Worm (Caenorhabditis elegans) whole organism, L2 larva: ENCODE data around the gene F52G3.1.

Source experiments
- aly-2 ChIP-seq: fragments of 150-350 bp; optimal IDR thresholded peaks from 2 replicates; lab custom pipeline; 2014; ENCODE audit warnings: missing biosample characterization, missing genetic modification characterization
- crh-2 ChIP-seq: sonication (generic microtip); optimal IDR thresholded peaks from 2 replicates; lab custom pipeline; 2017; ENCODE audit warnings: missing biosample characterization, missing genetic modification characterization
- elt-3 ChIP-seq: sonication (generic microtip); optimal IDR thresholded peaks from 2 replicates; lab custom pipeline; 2017; ENCODE audit warnings: missing biosample characterization, missing genetic modification characterization
- fos-1 ChIP-seq: fragments of 150-350 bp; optimal IDR thresholded peaks from 2 replicates; lab custom pipeline; 2014; ENCODE audit warnings: missing biosample characterization, missing genetic modification characterization
- lin-39 ChIP-seq: fragments of 150-350 bp; optimal IDR thresholded peaks from 2 replicates; lab custom pipeline; 2014; ENCODE audit warnings: missing biosample characterization, missing genetic modification reagents, missing genetic modification characterization
- mab-5 ChIP-seq: fragments of 150-350 bp; optimal IDR thresholded peaks from 2 replicates; lab custom pipeline; 2014; ENCODE audit warnings: missing biosample characterization, missing genetic modification characterization
- mdl-1 ChIP-seq, 2 experiments: fragments of 150-350 bp in 1 of 2; sonication (generic microtip) in 1 of 2; optimal IDR thresholded peaks; 2 replicates each; lab custom pipeline; 2017; ENCODE audit warnings: missing biosample characterization in 2 of 2, missing genetic modification characterization in 2 of 2
- nhr-11 ChIP-seq: fragments of 150-350 bp; optimal IDR thresholded peaks from 2 replicates; lab custom pipeline; 2014; ENCODE audit warnings: missing biosample characterization, missing genetic modification characterization
- skn-1 ChIP-seq: sonication (generic microtip); optimal IDR thresholded peaks from 2 replicates; lab custom pipeline; 2017; ENCODE audit warnings: missing biosample characterization, missing genetic modification characterization
- snpc-4 ChIP-seq: fragments of 150-350 bp; optimal IDR thresholded peaks from 2 replicates; lab custom pipeline; 2014; ENCODE audit warnings: missing biosample characterization, missing genetic modification characterization
- unc-62 ChIP-seq: fragments of 150-350 bp; optimal IDR thresholded peaks from 2 replicates; lab custom pipeline; 2014; ENCODE audit warnings: missing biosample characterization, missing genetic modification reagents, missing genetic modification characterization
- zag-1 ChIP-seq: fragments of 150-350 bp; optimal IDR thresholded peaks from 2 replicates; lab custom pipeline; 2014; ENCODE audit warnings: missing biosample characterization, missing genetic modification characterization

DNA sequence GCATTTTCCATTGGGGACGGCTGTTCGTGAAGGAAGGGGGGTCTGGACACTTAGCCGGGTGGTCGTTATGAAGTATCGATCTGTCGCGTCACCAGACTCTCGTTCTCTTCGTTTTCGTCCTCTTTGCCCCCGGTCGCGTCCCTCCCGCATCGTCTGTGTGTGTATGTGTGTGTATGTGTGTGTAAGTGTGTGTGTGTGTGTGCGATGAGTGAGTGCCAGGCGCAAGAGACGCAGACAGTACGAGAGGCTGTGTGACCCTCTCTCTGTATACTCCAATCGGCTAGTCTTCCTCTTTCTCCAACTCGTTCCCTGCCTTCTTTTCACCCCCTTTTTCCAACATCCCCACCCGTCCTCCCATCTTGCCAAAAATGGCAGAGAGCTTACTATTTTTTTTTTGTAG lies 2.3 kb upstream of the F52G3.1 start:
- TF ChIP-seq mdl-1 (tag; optimal IDR thresholded peaks at IDR 0.05; lab: Kevin White, UChicago), result peak; percentile 53 to 89
- TF ChIP-seq skn-1 (tag; lab: Kevin White, UChicago), result no peak
- no peak for TF ChIP-seq aly-2
- TF ChIP-seq crh-2, result peak; percentile 93
- TF ChIP-seq mab-5 (tag; lab: Kevin White, UChicago), result peak; percentile 52
- TF ChIP-seq unc-62 (GFP tag; lab: Kevin White, UChicago), result no peak
- TF ChIP-seq snpc-4 (tag; lab: Kevin White, UChicago), result peak; percentile 56
- TF ChIP-seq fos-1, result peak; percentile 90
- no peak for TF ChIP-seq elt-3
- peak; percentile 76 for TF ChIP-seq lin-39
- TF ChIP-seq nhr-11 (tag; lab: Kevin White, UChicago), result no peak
- peak; percentile 90 for TF ChIP-seq zag-1 (tag; lab: Kevin White, UChicago)
